Worm (Caenorhabditis elegans) whole organism, L2 larva: ENCODE results near the gene kqt-3.

Source experiments
- C34F6.9 ChIP-seq: fragments of 150-350 bp; optimal IDR thresholded peaks from 2 replicates; lab custom pipeline; 2014; ENCODE audit warnings: missing biosample characterization, missing genetic modification characterization
- F13H6.1 ChIP-seq: sonication (generic microtip); optimal IDR thresholded peaks from 2 replicates; lab custom pipeline; 2016; ENCODE audit warnings: missing genetic modification characterization, missing compliant biosample characterization
- Y55F3AM.14 ChIP-seq: fragments of 200-800 bp; sonication (Bioruptor generic); optimal IDR thresholded peaks from 2 replicates; lab custom pipeline; 2018; ENCODE audit warnings: mild to moderate bottlenecking, missing genetic modification characterization, missing compliant biosample characterization
- alr-1 ChIP-seq: fragments of 150-350 bp; optimal IDR thresholded peaks from 2 replicates; lab custom pipeline; 2014; ENCODE audit warnings: missing biosample characterization, missing genetic modification characterization
- aly-2 ChIP-seq: fragments of 150-350 bp; optimal IDR thresholded peaks from 2 replicates; lab custom pipeline; 2014; ENCODE audit warnings: missing biosample characterization, missing genetic modification characterization
- blmp-1 ChIP-seq: sonication (generic microtip); optimal IDR thresholded peaks from 2 replicates; lab custom pipeline; 2017; ENCODE audit warnings: missing genetic modification characterization, mild to moderate bottlenecking, missing compliant biosample characterization, antibody characterized with exemption, moderate library complexity; ENCODE audit not compliant: insufficient read depth
- crh-2 ChIP-seq: sonication (generic microtip); optimal IDR thresholded peaks from 2 replicates; lab custom pipeline; 2017; ENCODE audit warnings: missing biosample characterization, missing genetic modification characterization
- egl-27 ChIP-seq: sonication (generic microtip); optimal IDR thresholded peaks from 3 replicates; lab custom pipeline; 2017; ENCODE audit warnings: missing biosample characterization, missing genetic modification reagents, missing genetic modification characterization
- elt-1 ChIP-seq: fragments of 150-350 bp; optimal IDR thresholded peaks from 2 replicates; lab custom pipeline; 2014; ENCODE audit warnings: missing biosample characterization, missing genetic modification characterization
- fos-1 ChIP-seq: fragments of 150-350 bp; optimal IDR thresholded peaks from 2 replicates; lab custom pipeline; 2014; ENCODE audit warnings: missing biosample characterization, missing genetic modification characterization
- gmeb-1 ChIP-seq: fragments of 150-350 bp; optimal IDR thresholded peaks from 2 replicates; lab custom pipeline; 2014; ENCODE audit warnings: missing biosample characterization, missing genetic modification characterization
- lin-11 ChIP-seq: fragments of 150-350 bp; sonication (generic microtip); optimal IDR thresholded peaks from 2 replicates; lab custom pipeline; 2014; ENCODE audit warnings: missing biosample characterization, missing genetic modification characterization, inconsistent platforms, mixed read lengths
- lin-13 ChIP-seq: fragments of 150-350 bp; optimal IDR thresholded peaks from 2 replicates; lab custom pipeline; 2014; ENCODE audit warnings: missing biosample characterization, missing genetic modification reagents, missing genetic modification characterization
- lin-39 ChIP-seq: fragments of 150-350 bp; optimal IDR thresholded peaks from 2 replicates; lab custom pipeline; 2014; ENCODE audit warnings: missing biosample characterization, missing genetic modification reagents, missing genetic modification characterization
- lsy-2 ChIP-seq, 2 experiments: fragments of 150-350 bp in 1 of 2; sonication (generic microtip) in 1 of 2; optimal IDR thresholded peaks; 2 replicates each; lab custom pipeline; 2014 to 2017; ENCODE audit warnings: missing biosample characterization in 2 of 2, missing genetic modification characterization in 2 of 2
- mab-5 ChIP-seq: fragments of 150-350 bp; optimal IDR thresholded peaks from 2 replicates; lab custom pipeline; 2014; ENCODE audit warnings: missing biosample characterization, missing genetic modification characterization
- mdl-1 ChIP-seq, 2 experiments: fragments of 150-350 bp in 1 of 2; sonication (generic microtip) in 1 of 2; optimal IDR thresholded peaks; 2 replicates each; lab custom pipeline; 2017; ENCODE audit warnings: missing biosample characterization in 2 of 2, missing genetic modification characterization in 2 of 2
- nhr-11 ChIP-seq: fragments of 150-350 bp; optimal IDR thresholded peaks from 2 replicates; lab custom pipeline; 2014; ENCODE audit warnings: missing biosample characterization, missing genetic modification characterization
- nhr-12 ChIP-seq: fragments of 150-350 bp; optimal IDR thresholded peaks from 2 replicates; lab custom pipeline; 2014; ENCODE audit warnings: missing biosample characterization, missing genetic modification characterization
- nhr-129 ChIP-seq: fragments of 150-350 bp; optimal IDR thresholded peaks from 2 replicates; lab custom pipeline; 2014; ENCODE audit warnings: missing biosample characterization, missing genetic modification characterization
- nhr-21 ChIP-seq: fragments of 150-350 bp; optimal IDR thresholded peaks from 2 replicates; lab custom pipeline; 2014; ENCODE audit warnings: missing biosample characterization, missing genetic modification characterization
- nhr-237 ChIP-seq: fragments of 150-350 bp; optimal IDR thresholded peaks from 2 replicates; lab custom pipeline; 2014; ENCODE audit warnings: missing biosample characterization, missing genetic modification characterization
- nhr-25 ChIP-seq: fragments of 150-350 bp; sonication (generic microtip); optimal IDR thresholded peaks from 3 replicates; lab custom pipeline; 2014; ENCODE audit warnings: missing biosample characterization, missing genetic modification characterization
- nhr-6 ChIP-seq: fragments of 150-350 bp; optimal IDR thresholded peaks from 2 replicates; lab custom pipeline; 2014; ENCODE audit warnings: missing biosample characterization, missing genetic modification characterization
- nhr-77 ChIP-seq: fragments of 150-350 bp; optimal IDR thresholded peaks from 2 replicates; lab custom pipeline; 2014; ENCODE audit warnings: missing biosample characterization, missing genetic modification characterization
- peb-1 ChIP-seq: fragments of 150-350 bp; optimal IDR thresholded peaks from 2 replicates; lab custom pipeline; 2014; ENCODE audit warnings: missing biosample characterization, missing genetic modification characterization
- sem-4 ChIP-seq: fragments of 150-350 bp; optimal IDR thresholded peaks from 2 replicates; lab custom pipeline; 2014; ENCODE audit warnings: missing biosample characterization, missing genetic modification reagents, missing genetic modification characterization
- skn-1 ChIP-seq: sonication (generic microtip); optimal IDR thresholded peaks from 2 replicates; lab custom pipeline; 2017; ENCODE audit warnings: missing biosample characterization, missing genetic modification characterization
- sma-3 ChIP-seq: sonication (generic microtip); optimal IDR thresholded peaks from 2 replicates; lab custom pipeline; 2016; ENCODE audit warnings: missing genetic modification reagents, missing genetic modification characterization, missing compliant biosample characterization
- sma-9 ChIP-seq, 2 experiments: fragments of 150-350 bp in 1 of 2; sonication (generic microtip) in 1 of 2; optimal IDR thresholded peaks; 2 replicates each; lab custom pipeline; 2014 to 2016; ENCODE audit warnings: missing genetic modification characterization in 2 of 2, mild to moderate bottlenecking in 1 of 2, missing biosample characterization in 1 of 2, missing compliant biosample characterization in 1 of 2, missing genetic modification reagents in 1 of 2, moderate library complexity in 1 of 2
- unc-39 ChIP-seq: fragments of 150-350 bp; optimal IDR thresholded peaks from 2 replicates; lab custom pipeline; 2014; ENCODE audit warnings: missing biosample characterization, missing genetic modification characterization
- unc-55 ChIP-seq: fragments of 150-350 bp; sonication (generic microtip); optimal IDR thresholded peaks from 3 replicates; lab custom pipeline; 2014; ENCODE audit warnings: missing biosample characterization, missing genetic modification reagents, missing genetic modification characterization
- unc-62 ChIP-seq: fragments of 150-350 bp; optimal IDR thresholded peaks from 2 replicates; lab custom pipeline; 2014; ENCODE audit warnings: missing biosample characterization, missing genetic modification reagents, missing genetic modification characterization
- ztf-1 ChIP-seq: fragments of 200-800 bp; sonication (Bioruptor generic); conservative IDR thresholded peaks from 2 replicates; pipeline ENCODE4 v1.3.6; 2022; ENCODE audit warnings: missing genetic modification characterization, missing compliant biosample characterization
- ztf-11 ChIP-seq: sonication (generic microtip); optimal IDR thresholded peaks from 2 replicates; lab custom pipeline; 2017; ENCODE audit warnings: missing biosample characterization, missing genetic modification characterization
- ztf-4 ChIP-seq: fragments of 150-350 bp; optimal IDR thresholded peaks from 2 replicates; lab custom pipeline; 2014; ENCODE audit warnings: missing biosample characterization, missing genetic modification characterization

Gene kqt-3

ce11 chrII:13678555-13679119, 17.4 kb upstream of the kqt-3 start:
- TF ChIP-seq lsy-2 (tag; optimal IDR thresholded peaks at IDR 0.05; lab: Kevin White, UChicago) (peak in 1 of 2 experiments; percentile 12), Y55F3AM.14 (GFP tag; lab: Kevin White, UChicago) (peak; percentile 47), unc-39 (tag; lab: Kevin White, UChicago) (no peak), nhr-129 (tag; lab: Kevin White, UChicago) (peak; percentile 26), sma-3 (GFP tag; lab: Kevin White, UChicago) (peak; percentile 85), blmp-1 (tag; lab: Kevin White, UChicago) (peak; percentile 52), nhr-6 (tag; lab: Kevin White, UChicago) (no peak), sma-9 (GFP tag; optimal IDR thresholded peaks at IDR 0.05; lab: Kevin White, UChicago) (peak; percentile 65), sma-9 (tag; optimal IDR thresholded peaks at IDR 0.05; lab: Kevin White, UChicago) (peak; percentile 44), nhr-21 (tag; lab: Kevin White, UChicago) (peak; percentile 87), nhr-25 (tag; lab: Kevin White, UChicago) (peak; percentile 75), egl-27 (peak; percentile 16), fos-1 (tag; lab: Kevin White, UChicago) (peak; percentile 9), nhr-237 (tag; lab: Kevin White, UChicago) (no peak), crh-2 (tag; lab: Kevin White, UChicago) (peak; percentile 23)

DNA sequence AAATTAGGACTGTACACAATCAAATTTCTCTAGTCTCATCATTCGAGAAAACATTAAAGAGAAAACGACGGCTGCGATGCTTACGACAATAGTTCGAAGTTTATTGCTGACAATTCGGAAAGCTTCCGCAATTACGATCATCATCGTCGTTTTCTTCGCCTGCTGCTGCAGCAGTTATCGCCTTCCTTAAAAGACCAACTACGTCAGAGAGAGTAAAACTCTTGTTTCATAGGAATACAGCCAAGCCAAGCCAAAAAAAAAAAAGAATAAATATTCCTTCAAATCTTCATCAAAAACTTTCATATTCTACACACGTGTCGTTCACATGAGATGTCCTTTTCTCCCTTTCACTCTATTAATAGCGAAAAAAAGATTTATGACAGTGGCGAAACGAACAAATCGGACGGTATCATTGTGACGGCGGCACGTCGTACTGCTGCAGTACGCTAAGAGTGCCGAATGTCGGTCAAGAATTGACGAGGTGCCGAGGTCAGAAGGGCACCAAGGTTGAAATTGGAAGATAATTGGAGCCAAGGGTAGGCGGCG, 16.2 kb upstream of the kqt-3 start:
- TF ChIP-seq aly-2 (tag; lab: Kevin White, UChicago) (no peak), ztf-1 (no peak), lsy-2 (tag; optimal IDR thresholded peaks at IDR 0.05; lab: Kevin White, UChicago) (no peak), unc-62 (GFP tag; lab: Kevin White, UChicago) (no peak), nhr-11 (tag; lab: Kevin White, UChicago) (no peak), nhr-6 (tag; lab: Kevin White, UChicago) (no peak), sma-9 (GFP tag; optimal IDR thresholded peaks at IDR 0.05; lab: Kevin White, UChicago) (peak; percentile 91), sma-9 (tag; optimal IDR thresholded peaks at IDR 0.05; lab: Kevin White, UChicago) (no peak), ztf-11 (tag; lab: Kevin White, UChicago) (no peak), sma-3 (GFP tag; lab: Kevin White, UChicago) (peak; percentile 62), ztf-4 (tag; lab: Kevin White, UChicago) (no peak), egl-27 (peak; percentile 1), crh-2 (tag; lab: Kevin White, UChicago) (no peak), mdl-1 (tag; optimal IDR thresholded peaks at IDR 0.05; lab: Kevin White, UChicago) (peak in 1 of 2 experiments; percentile 18), mab-5 (tag; lab: Kevin White, UChicago) (no peak), F13H6.1 (tag; lab: Kevin White, UChicago) (no peak), Y55F3AM.14 (GFP tag; lab: Kevin White, UChicago) (no peak), lin-13 (GFP tag; lab: Kevin White, UChicago) (no peak), fos-1 (tag; lab: Kevin White, UChicago) (peak; percentile 28), unc-55 (GFP tag; lab: Kevin White, UChicago) (no peak), nhr-25 (tag; lab: Kevin White, UChicago) (peak; percentile 46), nhr-21 (tag; lab: Kevin White, UChicago) (peak; percentile 81), blmp-1 (tag; lab: Kevin White, UChicago) (peak; percentile 95), gmeb-1 (no peak), unc-39 (tag; lab: Kevin White, UChicago) (no peak), nhr-12 (no peak), peb-1 (tag; lab: Kevin White, UChicago) (no peak), nhr-237 (tag; lab: Kevin White, UChicago) (no peak), C34F6.9 (tag; lab: Kevin White, UChicago) (no peak), lin-39 (tag; lab: Kevin White, UChicago) (no peak)

ce11 chrII:13681063-13681462, 15.0 kb upstream of the kqt-3 start:
- TF ChIP-seq F13H6.1 (tag; lab: Kevin White, UChicago) (no peak), lin-11 (tag; lab: Kevin White, UChicago) (no peak), nhr-77 (tag; lab: Kevin White, UChicago) (no peak), nhr-6 (tag; lab: Kevin White, UChicago) (no peak), nhr-129 (tag; lab: Kevin White, UChicago) (peak; percentile 3), nhr-237 (tag; lab: Kevin White, UChicago) (no peak), fos-1 (tag; lab: Kevin White, UChicago) (peak; percentile 42), egl-27 (peak; percentile 13), skn-1 (tag; lab: Kevin White, UChicago) (no peak), nhr-21 (tag; lab: Kevin White, UChicago) (peak; percentile 93), elt-1 (no peak), mdl-1 (tag; optimal IDR thresholded peaks at IDR 0.05; lab: Kevin White, UChicago) (peak in 1 of 2 experiments; percentile 70), blmp-1 (tag; lab: Kevin White, UChicago) (peak; percentile 87), nhr-25 (tag; lab: Kevin White, UChicago) (peak; percentile 87), sem-4 (tag; lab: Kevin White, UChicago) (peak; percentile 29), crh-2 (tag; lab: Kevin White, UChicago) (peak; percentile 36), peb-1 (tag; lab: Kevin White, UChicago) (no peak), sma-3 (GFP tag; lab: Kevin White, UChicago) (peak; percentile 79), alr-1 (tag; lab: Kevin White, UChicago) (no peak), lsy-2 (tag; optimal IDR thresholded peaks at IDR 0.05; lab: Kevin White, UChicago) (peak in 1 of 2 experiments; percentile 2), unc-39 (tag; lab: Kevin White, UChicago) (no peak), unc-55 (GFP tag; lab: Kevin White, UChicago) (no peak), ztf-1 (no peak), gmeb-1 (peak; percentile 30)
- TF ChIP-seq, all 48 proteins: peak for 12
